Fruit fly (Drosophila melanogaster) whole organism, embryonic: Measurements from ENCODE around the gene Pdxk.
A peak's percentile ranks its signal among the peaks of the same experiment; 100 is the strongest.

ENCODE experiments used
- CG10147 ChIP-seq: fragments of 200-800 bp; sonication (Bioruptor generic); optimal IDR thresholded peaks from 2 replicates; lab custom pipeline; 2019; ENCODE audit warnings: missing biosample characterization, mild to moderate bottlenecking, missing genetic modification characterization, moderate library complexity
- CG10267 ChIP-seq: fragments of 200-800 bp; sonication (Bioruptor generic); optimal IDR thresholded peaks from 2 replicates; lab custom pipeline; 2018; ENCODE audit warnings: missing biosample characterization, mild to moderate bottlenecking, missing genetic modification characterization, moderate library complexity
- CG10959 ChIP-seq: fragments of 200-800 bp; sonication (Bioruptor generic); IDR thresholded peaks from 2 replicates; pipeline ENCODE4 v1.3.6; 2022; ENCODE audit warnings: missing biosample characterization, missing genetic modification characterization
- CG11696 ChIP-seq: fragments of 200-800 bp; sonication (Bioruptor generic); IDR thresholded peaks from 2 replicates; pipeline ENCODE4 v1.3.6; 2022; ENCODE audit warnings: missing biosample characterization, missing genetic modification characterization
- CG12299 ChIP-seq: fragments of 200-800 bp; sonication (Bioruptor generic); optimal IDR thresholded peaks from 2 replicates; lab custom pipeline; 2018; ENCODE audit warnings: missing biosample characterization, mild to moderate bottlenecking, missing genetic modification characterization
- CG1529 ChIP-seq: fragments of 200-800 bp; sonication (Bioruptor generic); optimal IDR thresholded peaks from 3 replicates; lab custom pipeline; 2018; ENCODE audit warnings: missing biosample characterization, missing genetic modification characterization
- CG16813 ChIP-seq: fragments of 200-800 bp; sonication (Bioruptor generic); IDR thresholded peaks from 3 replicates; pipeline ENCODE4 v1.3.6; 2022; ENCODE audit warnings: missing biosample characterization, missing genetic modification characterization; ENCODE audit not compliant: partially characterized antibody
- CG17802 ChIP-seq: fragments of 200-800 bp; sonication (Bioruptor generic); optimal IDR thresholded peaks from 2 replicates; lab custom pipeline; 2018; ENCODE audit warnings: missing biosample characterization, mild to moderate bottlenecking, missing genetic modification characterization, moderate library complexity
- CG2199 ChIP-seq: fragments of 200-800 bp; sonication (Bioruptor generic); IDR thresholded peaks from 3 replicates; pipeline ENCODE4 v1.3.6; 2022; ENCODE audit warnings: missing biosample characterization, missing genetic modification characterization
- CG2202 ChIP-seq: fragments of 200-800 bp; sonication (Bioruptor generic); optimal IDR thresholded peaks from 2 replicates; lab custom pipeline; 2018; ENCODE audit warnings: missing biosample characterization, mild to moderate bottlenecking, missing genetic modification characterization
- CG30020 ChIP-seq: fragments of 200-800 bp; optimal IDR thresholded peaks from 2 replicates; lab custom pipeline; 2019; ENCODE audit warnings: missing biosample characterization, mild to moderate bottlenecking, missing genetic modification characterization, moderate library complexity
- CG30431 ChIP-seq: fragments of 200-800 bp; sonication (Bioruptor generic); optimal IDR thresholded peaks from 2 replicates; lab custom pipeline; 2017; ENCODE audit warnings: missing biosample characterization, missing genetic modification characterization
- CG34376 ChIP-seq: fragments of 200-800 bp; sonication (Bioruptor generic); optimal IDR thresholded peaks from 2 replicates; lab custom pipeline; 2018; ENCODE audit warnings: missing biosample characterization, mild to moderate bottlenecking, missing genetic modification characterization
- CG4707 ChIP-seq: fragments of 200-800 bp; sonication (Bioruptor generic); optimal IDR thresholded peaks from 2 replicates; lab custom pipeline; 2018; ENCODE audit warnings: missing biosample characterization, mild to moderate bottlenecking, missing genetic modification characterization, moderate library complexity
- CG5180 ChIP-seq: fragments of 200-800 bp; sonication (Bioruptor generic); optimal IDR thresholded peaks from 3 replicates; lab custom pipeline; 2017; ENCODE audit warnings: missing biosample characterization, missing genetic modification characterization, mild to moderate bottlenecking, moderate library complexity, missing genetic modification reagents
- CG6791 ChIP-seq: fragments of 200-800 bp; sonication (Bioruptor generic); IDR thresholded peaks from 3 replicates; pipeline ENCODE4 v1.3.6; 2022; ENCODE audit warnings: missing biosample characterization, missing genetic modification characterization; ENCODE audit not compliant: partially characterized antibody
- CG8478 ChIP-seq: fragments of >200 bp; optimal IDR thresholded peaks from 2 replicates; lab custom pipeline; 2018
- CG9609 ChIP-seq: fragments of 200-800 bp; sonication (Bioruptor generic); optimal IDR thresholded peaks from 3 replicates; lab custom pipeline; 2016; ENCODE audit warnings: missing biosample characterization, missing genetic modification characterization
- CrebB ChIP-seq: fragments of 200-800 bp; sonication (Bioruptor generic); optimal IDR thresholded peaks from 3 replicates; lab custom pipeline; 2018; ENCODE audit warnings: missing biosample characterization, mild to moderate bottlenecking, missing genetic modification characterization
- Doc3 ChIP-seq: fragments of 200-800 bp; sonication (Bioruptor generic); IDR thresholded peaks from 3 replicates; pipeline ENCODE4 v1.3.6; 2022; ENCODE audit warnings: missing biosample characterization, missing genetic modification characterization; ENCODE audit not compliant: partially characterized antibody
- Fer1 ChIP-seq: fragments of 200-800 bp; sonication (Bioruptor generic); optimal IDR thresholded peaks from 2 replicates; lab custom pipeline; 2017; ENCODE audit warnings: missing biosample characterization, mild to moderate bottlenecking, missing genetic modification characterization
- HLH54F ChIP-seq: fragments of 200-800 bp; sonication (Bioruptor generic); optimal IDR thresholded peaks from 3 replicates; lab custom pipeline; 2016; ENCODE audit warnings: missing biosample characterization, missing genetic modification characterization
- Hmr ChIP-seq: fragments of 200-800 bp; sonication (Bioruptor generic); optimal IDR thresholded peaks from 3 replicates; lab custom pipeline; 2017; ENCODE audit warnings: mild to moderate bottlenecking, missing biosample characterization, missing genetic modification reagents, missing genetic modification characterization
- Hr39 ChIP-seq: fragments of >200 bp; optimal IDR thresholded peaks from 2 replicates; lab custom pipeline; 2017
- Lpt ChIP-seq: fragments of >200 bp; optimal IDR thresholded peaks from 2 replicates; lab custom pipeline; 2018; ENCODE audit warnings: missing biosample characterization, missing genetic modification characterization
- Med ChIP-seq: fragments of 200-800 bp; sonication (Bioruptor generic); peaks from one replicate; lab custom pipeline; 2016; ENCODE audit warnings: missing biosample characterization, missing genetic modification characterization, mild to moderate bottlenecking, inconsistent platforms, moderate library complexity
- NK7.1 ChIP-seq: fragments of 200-800 bp; sonication (Bioruptor generic); optimal IDR thresholded peaks from 3 replicates; lab custom pipeline; 2016; ENCODE audit warnings: missing biosample characterization, missing genetic modification characterization
- Scr ChIP-seq: fragments of 200-800 bp; sonication (Bioruptor generic); IDR thresholded peaks from 2 replicates; pipeline ENCODE4 v1.3.6; 2022; ENCODE audit warnings: missing biosample characterization, missing genetic modification characterization; ENCODE audit not compliant: partially characterized antibody
- Sox100B ChIP-seq: fragments of 200-800 bp; sonication (Bioruptor generic); optimal IDR thresholded peaks from 3 replicates; lab custom pipeline; 2018; ENCODE audit warnings: missing biosample characterization, mild to moderate bottlenecking, missing genetic modification characterization
- bcd ChIP-seq: fragments of 200-800 bp; sonication (Bioruptor generic); optimal IDR thresholded peaks from 2 replicates; lab custom pipeline; 2017; ENCODE audit warnings: missing biosample characterization, mild to moderate bottlenecking, missing genetic modification characterization
- bsh ChIP-seq, 2 experiments: fragments of 200-800 bp; sonication (Bioruptor generic); optimal IDR thresholded peaks; 2 replicates each; lab custom pipeline; 2017 to 2018; ENCODE audit warnings: mild to moderate bottlenecking in 2 of 2, missing biosample characterization in 2 of 2, missing genetic modification characterization in 2 of 2, moderate library complexity in 1 of 2
- chinmo ChIP-seq: fragments of 200-800 bp; sonication (Bioruptor generic); IDR thresholded peaks from 4 replicates; pipeline ENCODE4 v1.3.6; 2022; ENCODE audit warnings: missing biosample characterization, missing genetic modification characterization; ENCODE audit not compliant: partially characterized antibody
- ci ChIP-seq: fragments of 200-800 bp; sonication (Bioruptor generic); IDR thresholded peaks from 3 replicates; pipeline ENCODE4 v1.3.6; 2022; ENCODE audit warnings: missing biosample characterization, missing genetic modification characterization
- crc ChIP-seq: fragments of 200-800 bp; sonication (Bioruptor generic); optimal IDR thresholded peaks from 2 replicates; lab custom pipeline; 2016; ENCODE audit warnings: missing biosample characterization, missing genetic modification characterization
- dysf ChIP-seq: fragments of 200-800 bp; sonication (Bioruptor generic); IDR thresholded peaks from 3 replicates; pipeline ENCODE4 v1.3.6; 2022; ENCODE audit warnings: missing biosample characterization, missing genetic modification characterization
- emc ChIP-seq: fragments of 200-800 bp; sonication (Bioruptor generic); optimal IDR thresholded peaks from 2 replicates; lab custom pipeline; 2016; ENCODE audit warnings: missing biosample characterization, missing genetic modification characterization
- exex ChIP-seq: fragments of 200-800 bp; sonication (Bioruptor generic); optimal IDR thresholded peaks from 4 replicates; lab custom pipeline; 2018; ENCODE audit warnings: missing biosample characterization, mild to moderate bottlenecking, missing genetic modification characterization, moderate library complexity
- eyg ChIP-seq: fragments of 200-800 bp; sonication (Bioruptor generic); optimal IDR thresholded peaks from 3 replicates; lab custom pipeline; 2016; ENCODE audit warnings: missing biosample characterization, missing genetic modification characterization
- gfzf ChIP-seq: fragments of 200-800 bp; sonication (Bioruptor generic); optimal IDR thresholded peaks from 2 replicates; lab custom pipeline; 2016; ENCODE audit warnings: missing biosample characterization, mild to moderate bottlenecking, missing genetic modification characterization, moderate library complexity
- gsb ChIP-seq: fragments of 200-800 bp; sonication (Bioruptor generic); IDR thresholded peaks from 2 replicates; pipeline ENCODE4 v1.3.6; 2022; ENCODE audit warnings: missing biosample characterization, missing genetic modification characterization
- hbn ChIP-seq: fragments of 200-800 bp; sonication (Bioruptor generic); IDR thresholded peaks from 2 replicates; pipeline ENCODE4 v1.3.6; 2022; ENCODE audit warnings: missing biosample characterization, missing genetic modification characterization; ENCODE audit not compliant: partially characterized antibody
- jumu ChIP-seq: fragments of 200-800 bp; sonication (Bioruptor generic); optimal IDR thresholded peaks from 3 replicates; lab custom pipeline; 2016; ENCODE audit warnings: missing biosample characterization, missing genetic modification characterization
- lov ChIP-seq, 2 experiments: fragments of 200-800 bp in 1 of 2; fragments of >200 bp in 1 of 2; sonication (Bioruptor generic) in 1 of 2; IDR thresholded peaks in 1 of 2; optimal IDR thresholded peaks in 1 of 2; 2 replicates in 1 of 2; 3 replicates in 1 of 2; pipeline versions ENCODE4 v1.3.6 to Lab custom; 2017 to 2022; ENCODE audit warnings: missing biosample characterization in 1 of 2, missing genetic modification characterization in 1 of 2
- oc ChIP-seq: fragments of 200-800 bp; sonication (Bioruptor generic); optimal IDR thresholded peaks from 2 replicates; lab custom pipeline; 2018; ENCODE audit warnings: missing biosample characterization, mild to moderate bottlenecking, missing genetic modification characterization, moderate library complexity
- repo ChIP-seq: fragments of 200-800 bp; sonication (Bioruptor generic); optimal IDR thresholded peaks from 2 replicates; lab custom pipeline; 2016; ENCODE audit warnings: missing biosample characterization, missing genetic modification characterization
- scrt ChIP-seq: fragments of 200-800 bp; sonication (Bioruptor generic); optimal IDR thresholded peaks from 2 replicates; lab custom pipeline; 2018; ENCODE audit warnings: missing biosample characterization, mild to moderate bottlenecking, missing genetic modification characterization, moderate library complexity
- sd ChIP-seq: fragments of 200-800 bp; sonication (Bioruptor generic); optimal IDR thresholded peaks from 3 replicates; lab custom pipeline; 2018; ENCODE audit warnings: missing biosample characterization, mild to moderate bottlenecking, missing genetic modification characterization, moderate library complexity
- slp2 ChIP-seq: fragments of 200-800 bp; sonication (Bioruptor generic); optimal IDR thresholded peaks from 2 replicates; lab custom pipeline; 2016; ENCODE audit warnings: missing biosample characterization, missing genetic modification characterization
- vvl ChIP-seq: fragments of 200-800 bp; sonication (Bioruptor generic); IDR thresholded peaks from 2 replicates; pipeline ENCODE4 v1.3.6; 2022; ENCODE audit warnings: missing biosample characterization, missing genetic modification characterization

The Pdxk gene

dm6 chr3L:9383345-9384075, 23.4 kb downstream of the Pdxk start, which contains the start of gene Hsp27 (continued):
- TF ChIP-seq crc (GFP tag; lab: Kevin White, UChicago) (peak; percentile 92), emc (peak; percentile 88), oc (tag; lab: Kevin White, UChicago) (peak; percentile 99), Lpt (GFP tag; lab: Kevin White, UChicago) (no peak), bcd (peak; percentile 99), dysf (GFP tag; lab: Robert Waterston, UW) (peak; percentile 99), CG2199 (GFP tag; lab: Robert Waterston, UW) (peak; percentile 99), CG2202 (tag; lab: Kevin White, UChicago) (peak; percentile 95), gfzf (no peak), CG34376 (peak; percentile 94), lov (optimal IDR thresholded peaks at IDR 0.05; lab: Kevin White, UChicago) (no peak), lov (GFP tag; IDR thresholded peaks at IDR 0.05; lab: Robert Waterston, UW) (peak; percentile 98), Hr39 (lab: Kevin White, UChicago) (no peak), Med (GFP tag; lab: Kevin White, UChicago) (peak; percentile 98), repo (GFP tag; lab: Kevin White, UChicago) (peak; percentile 89), HLH54F (peak; percentile 86), Hmr (GFP tag; lab: Kevin White, UChicago) (peak; percentile 98), eyg (GFP tag; lab: Kevin White, UChicago) (peak; percentile 92), CG30020 (tag; lab: Kevin White, UChicago) (peak; percentile 79), CG16813 (GFP tag; lab: Robert Waterston, UW) (no peak), CG4707 (GFP tag; lab: Kevin White, UChicago) (peak; percentile 92), vvl (GFP tag; lab: Robert Waterston, UW) (peak; percentile 99), CG6791 (no peak), CG11696 (GFP tag; lab: Robert Waterston, UW) (peak; percentile 93), Sox100B (GFP tag; lab: Kevin White, UChicago) (peak; percentile 97), gsb (GFP tag; lab: Robert Waterston, UW) (peak; percentile 96), scrt (peak; percentile 95), Scr (GFP tag; lab: Robert Waterston, UW) (no peak), exex (tag; lab: Kevin White, UChicago) (no peak), CG12299 (tag; lab: Kevin White, UChicago) (peak; percentile 96), CG8478 (peak; percentile 27), bsh (GFP tag; optimal IDR thresholded peaks at IDR 0.05; lab: Kevin White, UChicago) (peak; percentile 99 to 100), jumu (peak; percentile 96), hbn (GFP tag; lab: Robert Waterston, UW) (no peak), ci (GFP tag; lab: Robert Waterston, UW) (peak; percentile 99), CG5180 (GFP tag; lab: Kevin White, UChicago) (peak; percentile 87), NK7.1 (GFP tag; lab: Kevin White, UChicago) (peak; percentile 93), chinmo (no peak), CG1529 (GFP tag; lab: Kevin White, UChicago) (peak; percentile 98), sd (tag; lab: Kevin White, UChicago) (peak; percentile 90), CG9609 (peak; percentile 88), CG10147 (GFP tag; lab: Kevin White, UChicago) (peak; percentile 96), CrebB (tag; lab: Kevin White, UChicago) (peak; percentile 93), Fer1 (GFP tag; lab: Kevin White, UChicago) (peak; percentile 97), slp2 (GFP tag; lab: Kevin White, UChicago) (peak; percentile 95), CG10267 (tag; lab: Kevin White, UChicago) (peak; percentile 94), Doc3 (GFP tag; lab: Robert Waterston, UW) (no peak), CG30431 (GFP tag; lab: Kevin White, UChicago) (peak; percentile 98), CG10959 (GFP tag; lab: Robert Waterston, UW) (peak; percentile 95), CG17802 (tag; lab: Kevin White, UChicago) (peak; percentile 91)
